Worm (Caenorhabditis elegans) whole organism, young adult: Measurements from ENCODE around the gene F46G10.1.

Experiments
- ama-1 ChIP-seq, 3 experiments: fragments of 150-350 bp in 1 of 3; sonication (generic microtip) in 2 of 3; optimal IDR thresholded peaks; 2 replicates each; lab custom pipeline; 2014 to 2018; ENCODE audit warnings: missing biosample characterization in 2 of 3, missing genetic modification characterization in 2 of 3, missing genetic modification reagents in 2 of 3
- cebp-1 ChIP-seq, 2 experiments: fragments of 200-800 bp in 1 of 2; sonication (Bioruptor generic) in 1 of 2; sonication (generic microtip) in 1 of 2; IDR thresholded peaks in 1 of 2; optimal IDR thresholded peaks in 1 of 2; 2 replicates each; pipeline versions ENCODE4 v1.3.6 to Lab custom; 2017 to 2022; ENCODE audit warnings: missing compliant biosample characterization in 2 of 2, missing genetic modification characterization in 2 of 2, mild to moderate bottlenecking in 1 of 2, missing genetic modification reagents in 1 of 2, moderate library complexity in 1 of 2
- cebp-2 ChIP-seq: fragments of 200-800 bp; sonication (Bioruptor generic); IDR thresholded peaks from 2 replicates; pipeline ENCODE4 v1.3.6; 2022; ENCODE audit warnings: missing genetic modification characterization, missing compliant biosample characterization
- ceh-40 ChIP-seq: fragments of 200-800 bp; sonication (Bioruptor generic); IDR thresholded peaks from 2 replicates; pipeline ENCODE4 v1.3.6; 2022; ENCODE audit warnings: missing genetic modification characterization, missing compliant biosample characterization
- ceh-58 ChIP-seq: fragments of 200-800 bp; sonication (Bioruptor generic); IDR thresholded peaks from 2 replicates; pipeline ENCODE4 v1.3.6; 2022; ENCODE audit warnings: missing genetic modification characterization, missing compliant biosample characterization
- dox-1 ChIP-seq: fragments of 200-800 bp; sonication (Bioruptor generic); IDR thresholded peaks from 2 replicates; pipeline ENCODE4 v1.3.6; 2022; ENCODE audit warnings: missing genetic modification reagents, missing genetic modification characterization, missing compliant biosample characterization
- ets-4 ChIP-seq: fragments of 200-800 bp; sonication (Bioruptor generic); optimal IDR thresholded peaks from 2 replicates; lab custom pipeline; 2018; ENCODE audit warnings: mild to moderate bottlenecking, missing genetic modification characterization, missing compliant biosample characterization
- hrde-1 ChIP-seq: sonication (generic microtip); optimal IDR thresholded peaks from 2 replicates; lab custom pipeline; 2016; ENCODE audit warnings: missing genetic modification characterization, mild to moderate bottlenecking, missing compliant biosample characterization, moderate library complexity, missing genotype, missing genetic modification reagents, borderline replicate concordance
- mcd-1 ChIP-seq: fragments of 200-800 bp; sonication (Bioruptor generic); IDR thresholded peaks from 2 replicates; pipeline ENCODE4 v1.3.6; 2022; ENCODE audit warnings: missing genetic modification reagents, missing genetic modification characterization, missing compliant biosample characterization
- repo-1 ChIP-seq: sonication (generic microtip); optimal IDR thresholded peaks from 2 replicates; lab custom pipeline; 2017; ENCODE audit warnings: mild to moderate bottlenecking, missing genetic modification characterization, missing compliant biosample characterization
- sea-2 ChIP-seq: fragments of 200-800 bp; sonication (Bioruptor generic); IDR thresholded peaks from 2 replicates; pipeline ENCODE4 v1.3.6; 2022; ENCODE audit warnings: missing genetic modification characterization, missing compliant biosample characterization
- snpc-4 ChIP-seq, 5 experiments: fragments of 150-350 bp in 1 of 5; sonication (generic microtip) in 4 of 5; optimal IDR thresholded peaks; 2 replicates each; lab custom pipeline; 2014 to 2018; ENCODE audit warnings: missing genetic modification characterization in 5 of 5, missing biosample characterization in 3 of 5, antibody characterized with exemption in 2 of 5, mild to moderate bottlenecking in 2 of 5, missing compliant biosample characterization in 2 of 5, missing genotype in 2 of 5, moderate library complexity in 2 of 5, missing genetic modification reagents in 1 of 5
- unc-130 ChIP-seq: sonication (generic microtip); optimal IDR thresholded peaks from 2 replicates; lab custom pipeline; 2016; ENCODE audit warnings: missing genetic modification reagents, missing genetic modification characterization, missing compliant biosample characterization
- ztf-6 ChIP-seq: fragments of 200-800 bp; sonication (Bioruptor generic); IDR thresholded peaks from 2 replicates; pipeline ENCODE4 v1.3.6; 2022; ENCODE audit warnings: missing genetic modification reagents, missing genetic modification characterization, missing compliant biosample characterization

DNA sequence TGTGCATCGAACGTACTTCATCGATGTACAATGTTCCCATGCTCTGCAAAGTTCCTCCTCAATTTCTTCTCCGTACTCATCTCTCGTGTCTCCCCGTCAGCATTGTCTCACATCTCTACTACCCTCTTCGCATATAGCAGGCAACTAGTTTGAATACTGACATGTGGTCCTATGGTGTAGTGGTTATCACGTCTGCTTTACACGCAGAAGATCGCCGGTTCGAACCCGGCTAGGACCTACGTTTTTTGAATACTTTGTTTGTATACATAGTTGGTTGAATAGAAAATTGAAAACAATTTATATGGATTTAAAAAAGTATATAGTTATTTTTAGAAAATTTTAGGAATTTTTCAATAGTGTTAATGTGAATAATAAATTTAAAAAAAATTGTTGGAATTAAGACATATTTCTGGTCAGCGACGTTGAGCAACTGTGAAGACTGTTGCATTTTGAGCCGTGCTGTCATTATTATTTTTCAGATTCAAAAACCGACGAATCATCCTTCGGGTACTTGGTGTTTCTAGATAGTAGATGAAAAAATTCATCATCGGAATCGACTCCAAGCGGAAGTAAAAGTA, 4.6 kb downstream of the F46G10.1 start:
- TF ChIP-seq snpc-4 (GFP tag; optimal IDR thresholded peaks at IDR 0.05; lab: Kevin White, UChicago) (peak; percentile 86), snpc-4 (tag; optimal IDR thresholded peaks at IDR 0.05; lab: Kevin White, UChicago) (peak in 3 of 4 experiments; percentile 60 to 84 (median 80)), ets-4 (GFP tag; lab: Kevin White, UChicago) (peak; percentile 63), unc-130 (peak; percentile 87), ama-1 (optimal IDR thresholded peaks at IDR 0.05; lab: Kevin White, UChicago) (no peak), ama-1 (GFP tag; optimal IDR thresholded peaks at IDR 0.05; lab: Kevin White, UChicago) (peak in 1 of 2 experiments; percentile 91), cebp-2 (GFP tag; lab: Robert Waterston, UW) (peak; percentile 90), hrde-1 (peak; percentile 90), sea-2 (GFP tag; lab: Robert Waterston, UW) (no peak), mcd-1 (no peak; the same call in none of the 2 replicates), ceh-40 (peak; percentile 92), repo-1 (tag; lab: Kevin White, UChicago) (no peak), ceh-58 (GFP tag; lab: Robert Waterston, UW) (0 out of 2 replicates have a peak, but pooled peaks have one; percentile 22), ztf-6 (GFP tag; lab: Robert Waterston, UW) (no peak), dox-1 (peak; percentile 89; the same call in 1 of the 2 replicates), cebp-1 (GFP tag; IDR thresholded peaks at IDR 0.05; lab: Robert Waterston, UW) (peak; percentile 65; the same call in 1 of the 2 replicates), cebp-1 (tag; optimal IDR thresholded peaks at IDR 0.05; lab: Kevin White, UChicago) (no peak)
